Worm (Caenorhabditis elegans): ENCODE measurements around the gene srbc-62.

DNA sequence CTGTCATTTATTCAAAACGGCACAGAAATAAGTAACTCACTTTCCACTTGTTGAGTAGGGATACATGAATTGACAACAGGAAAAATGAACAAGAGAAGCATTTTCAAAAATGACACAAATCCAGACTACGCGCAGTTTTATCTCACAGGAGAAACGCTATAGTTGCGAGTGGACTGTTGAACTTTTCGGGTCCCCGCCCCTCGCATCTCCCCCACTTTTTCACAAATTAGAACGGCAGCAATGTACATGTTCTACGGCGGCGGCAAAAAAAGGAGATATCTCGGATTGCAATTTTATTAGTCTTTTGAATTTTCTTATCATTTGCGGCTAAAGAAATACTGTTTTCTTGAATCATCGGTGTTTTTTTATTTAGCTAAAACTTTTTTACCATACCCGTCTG is 27.6 kb downstream of the srbc-62 start, which contains the start of gene clec-242:
- no peak for TF ChIP-seq ama-1 (optimal IDR thresholded peaks at IDR 0.05)
- no peak for TF ChIP-seq tbx-37 (GFP tag; conservative IDR thresholded peaks at IDR 0.05)
- TF ChIP-seq ets-7 (tag; optimal IDR thresholded peaks at IDR 0.05): no peak
- no peak for TF ChIP-seq hmg-4 (GFP tag; optimal IDR thresholded peaks at IDR 0.05)
- no peak for TF ChIP-seq aly-1 (tag; optimal IDR thresholded peaks at IDR 0.05)
